Fruit fly (Drosophila melanogaster) whole organism, pupa: ENCODE measurements around the gene Bfc.

ENCODE experiments used
- CG13204 ChIP-seq: fragments of 200-800 bp; sonication (Bioruptor generic); optimal IDR thresholded peaks from 2 replicates; lab custom pipeline; 2018; ENCODE audit warnings: missing biosample characterization, mild to moderate bottlenecking, missing genetic modification characterization, moderate library complexity
- CG15710 ChIP-seq: fragments of 200-800 bp; sonication (Bioruptor generic); optimal IDR thresholded peaks from 2 replicates; lab custom pipeline; 2018; ENCODE audit warnings: missing biosample characterization, mild to moderate bottlenecking, missing genetic modification characterization, moderate library complexity
- CG17806 ChIP-seq: fragments of 200-800 bp; sonication (Bioruptor generic); optimal IDR thresholded peaks from 2 replicates; lab custom pipeline; 2018; ENCODE audit warnings: missing biosample characterization, mild to moderate bottlenecking, missing genetic modification characterization, moderate library complexity
- CG32121 ChIP-seq: fragments of 200-800 bp; sonication (Bioruptor generic); IDR thresholded peaks from 2 replicates; pipeline ENCODE4 v1.3.6; 2022; ENCODE audit warnings: missing biosample characterization, missing genetic modification characterization
- CG34367 ChIP-seq: fragments of 200-800 bp; sonication (Bioruptor generic); optimal IDR thresholded peaks from 2 replicates; lab custom pipeline; 2018; ENCODE audit warnings: missing biosample characterization, mild to moderate bottlenecking, missing genetic modification characterization
- CG9948 ChIP-seq: fragments of 200-800 bp; sonication (Bioruptor generic); optimal IDR thresholded peaks from 2 replicates; lab custom pipeline; 2018; ENCODE audit warnings: missing biosample characterization, mild to moderate bottlenecking, missing genetic modification characterization, moderate library complexity
- EcR ChIP-seq: fragments of 200-800 bp; sonication (Bioruptor generic); optimal IDR thresholded peaks from 3 replicates; lab custom pipeline; 2019; ENCODE audit warnings: missing biosample characterization, missing genetic modification characterization, mild to moderate bottlenecking, moderate library complexity, missing genetic modification reagents
- Pif1A ChIP-seq: fragments of 200-800 bp; sonication (Bioruptor generic); optimal IDR thresholded peaks from 3 replicates; lab custom pipeline; 2016; ENCODE audit warnings: missing biosample characterization, missing genetic modification characterization
- Snoo ChIP-seq: fragments of 200-800 bp; sonication (Bioruptor generic); optimal IDR thresholded peaks from 3 replicates; lab custom pipeline; 2017; ENCODE audit warnings: missing biosample characterization, mild to moderate bottlenecking, missing genetic modification characterization, inconsistent platforms
- fd96Ca ChIP-seq: fragments of 200-800 bp; sonication (Bioruptor generic); IDR thresholded peaks from 3 replicates; pipeline ENCODE4 v1.3.6; 2022; ENCODE audit warnings: missing biosample characterization, missing genetic modification characterization
- gl ChIP-seq: fragments of 200-800 bp; sonication (Bioruptor generic); optimal IDR thresholded peaks from 2 replicates; lab custom pipeline; 2018; ENCODE audit warnings: missing biosample characterization, mild to moderate bottlenecking, missing genetic modification characterization
- rn ChIP-seq: fragments of 200-800 bp; sonication (Bioruptor generic); IDR thresholded peaks from 2 replicates; pipeline ENCODE4 v1.3.6; 2022; ENCODE audit warnings: missing biosample characterization, missing genetic modification characterization

- TF ChIP-seq CG13204 (GFP tag; lab: Kevin White, UChicago) (no peak), fd96Ca (GFP tag; lab: Robert Waterston, UW) (no peak), gl (tag; lab: Kevin White, UChicago) (no peak), Pif1A (GFP tag; lab: Kevin White, UChicago) (no peak), CG15710 (tag; lab: Kevin White, UChicago) (no peak), CG9948 (tag; lab: Kevin White, UChicago) (no peak), rn (GFP tag; lab: Robert Waterston, UW) (no peak), EcR (GFP tag; lab: Kevin White, UChicago) (no peak), CG17806 (tag; lab: Kevin White, UChicago) (no peak), CG32121 (GFP tag; lab: Robert Waterston, UW) (no peak), Snoo (tag; lab: Kevin White, UChicago) (no peak), CG34367 (tag; lab: Kevin White, UChicago) (no peak)
These were observed 31.9 kb upstream of the Bfc start, which contains the start of gene LysP for dm6 chr3L:1218596-1218995.
